Fruit fly (Drosophila melanogaster): ENCODE measurements around the gene ppk31.
A peak's percentile ranks its signal among the peaks of the same experiment; 100 is the strongest.

ppk31 gene

dm6 chr3R:27177567-27177966 lies 14.6 kb downstream of the ppk31 start:
- TF ChIP-seq tai (GFP tag; optimal IDR thresholded peaks at IDR 0.05) (no peak), ey (GFP tag; optimal IDR thresholded peaks at IDR 0.05) (peak; percentile 1), sage (GFP tag; optimal IDR thresholded peaks at IDR 0.05) (no peak), N (GFP tag; optimal IDR thresholded peaks at IDR 0.05) (no peak), Hr83 (GFP tag; optimal IDR thresholded peaks at IDR 0.05; ENCODE audit: poor library complexity, severe bottlenecking) (no peak), GATAd (GFP tag; optimal IDR thresholded peaks at IDR 0.05) (no peak), brk (GFP tag; optimal IDR thresholded peaks at IDR 0.05) (peak; percentile 2), br (GFP tag; optimal IDR thresholded peaks at IDR 0.05) (no peak), Vsx2 (GFP tag; optimal IDR thresholded peaks at IDR 0.05; ENCODE audit: partially characterized antibody) (no peak), dsf (GFP tag; optimal IDR thresholded peaks at IDR 0.05; ENCODE audit: borderline replicate concordance) (no peak), Sp1 (GFP tag; optimal IDR thresholded peaks at IDR 0.05) (peak; percentile 61), Rel (GFP tag; optimal IDR thresholded peaks at IDR 0.05) (no peak), Rel (tag; optimal IDR thresholded peaks at IDR 0.05) (no peak), dmrt93B (GFP tag; optimal IDR thresholded peaks at IDR 0.05) (no peak), lola (GFP tag; optimal IDR thresholded peaks at IDR 0.05) (no peak), dl (GFP tag; optimal IDR thresholded peaks at IDR 0.05; ENCODE audit: insufficient read depth in 1 of 2, partially characterized antibody in 2 of 2) (no peak), foxo (GFP tag; optimal IDR thresholded peaks at IDR 0.05) (peak in 1 of 2 experiments; percentile 60), CrebA (GFP tag; optimal IDR thresholded peaks at IDR 0.05; ENCODE audit: borderline replicate concordance) (no peak), Dif (GFP tag; optimal IDR thresholded peaks at IDR 0.05; ENCODE audit: partially characterized antibody) (no peak), Mio (GFP tag; optimal IDR thresholded peaks at IDR 0.05) (no peak), Hr78 (GFP tag; optimal IDR thresholded peaks at IDR 0.05) (no peak), OdsH (GFP tag; optimal IDR thresholded peaks at IDR 0.05) (peak; percentile 41), Abd-B (GFP tag; optimal IDR thresholded peaks at IDR 0.05) (no peak), HLH106 (tag; optimal IDR thresholded peaks at IDR 0.05) (peak; percentile 59), psq (GFP tag; optimal IDR thresholded peaks at IDR 0.05) (peak; percentile 35), Hnf4 (GFP tag; optimal IDR thresholded peaks at IDR 0.05) (peak; percentile 29), Dfd (GFP tag; optimal IDR thresholded peaks at IDR 0.05) (no peak), Jra (GFP tag; optimal IDR thresholded peaks at IDR 0.05) (no peak), Myc (optimal IDR thresholded peaks at IDR 0.05) (no peak), usp (GFP tag; optimal IDR thresholded peaks at IDR 0.05) (no peak), fru (GFP tag; optimal IDR thresholded peaks at IDR 0.05) (peak; percentile 29), woc (GFP tag; optimal IDR thresholded peaks at IDR 0.05) (no peak), sv (GFP tag; optimal IDR thresholded peaks at IDR 0.05) (no peak), CG9705 (GFP tag; optimal IDR thresholded peaks at IDR 0.05) (no peak), CG32264 (GFP tag; optimal IDR thresholded peaks at IDR 0.05) (no peak), h (GFP tag; optimal IDR thresholded peaks at IDR 0.05) (peak; percentile 36), rgr (GFP tag; optimal IDR thresholded peaks at IDR 0.05) (peak; percentile 47), jim (GFP tag; optimal IDR thresholded peaks at IDR 0.05) (no peak), pan (optimal IDR thresholded peaks at IDR 0.05) (no peak)

- TF ChIP-seq Hr78 (GFP tag; optimal IDR thresholded peaks at IDR 0.05), result no peak
- no peak for TF ChIP-seq Abd-B (GFP tag; optimal IDR thresholded peaks at IDR 0.05)
- TF ChIP-seq usp (GFP tag; optimal IDR thresholded peaks at IDR 0.05), result no peak
- TF ChIP-seq sage (GFP tag; optimal IDR thresholded peaks at IDR 0.05), result no peak
- no peak for TF ChIP-seq h (GFP tag; optimal IDR thresholded peaks at IDR 0.05)
- TF ChIP-seq ey (GFP tag; optimal IDR thresholded peaks at IDR 0.05), result no peak
- no peak for TF ChIP-seq dl (GFP tag; optimal IDR thresholded peaks at IDR 0.05; ENCODE audit: insufficient read depth in 1 of 2, partially characterized antibody in 2 of 2)
- no peak for TF ChIP-seq Jra (GFP tag; optimal IDR thresholded peaks at IDR 0.05)
- TF ChIP-seq CrebA (GFP tag; optimal IDR thresholded peaks at IDR 0.05; ENCODE audit: borderline replicate concordance), result no peak
- no peak for TF ChIP-seq HLH106 (tag; optimal IDR thresholded peaks at IDR 0.05)
- no peak for TF ChIP-seq Mio (GFP tag; optimal IDR thresholded peaks at IDR 0.05)
- no peak for TF ChIP-seq Hr83 (GFP tag; optimal IDR thresholded peaks at IDR 0.05; ENCODE audit: poor library complexity, severe bottlenecking)
Measured at dm6 chr3R:27178546-27179375, 15.8 kb downstream of the ppk31 start.

Data from whole organism, wandering third instar larva.